Fruit fly (Drosophila melanogaster) S2 (cell line): ENCODE measurements around the gene Eip93F.

Experiments
- CG8478 ChIP-seq: fragments of >200 bp; optimal IDR thresholded peaks from 2 replicates; lab custom pipeline; 2018
- CTCF ChIP-seq, 2 experiments: fragments of >200 bp; optimal IDR thresholded peaks; 2 replicates each; lab custom pipeline; 2018

DNA sequence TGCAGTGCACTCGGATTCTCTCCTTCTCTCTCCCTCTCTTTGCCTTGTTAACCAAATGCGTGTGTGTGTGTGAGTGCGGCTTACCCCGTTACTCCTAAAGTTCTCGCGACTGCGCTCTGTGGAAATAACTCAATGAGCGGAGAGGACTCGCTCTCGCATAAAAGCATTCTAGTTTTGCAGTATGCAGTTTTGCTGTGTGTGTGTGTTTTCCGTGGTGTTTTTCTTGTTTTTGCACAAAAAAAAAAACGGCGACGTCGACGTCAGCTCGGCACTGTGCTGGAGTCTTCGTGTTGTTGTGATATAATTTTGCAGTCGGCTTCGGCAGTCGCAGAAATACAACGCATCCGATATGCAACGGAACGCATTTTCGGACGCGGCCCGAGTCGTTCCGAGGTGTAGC, 23.2 kb downstream of the Eip93F start:
- no peak for TF ChIP-seq CG8478
- TF ChIP-seq CTCF (optimal IDR thresholded peaks at IDR 0.05; lab: Kevin White, UChicago): no peak
